Fruit fly (Drosophila melanogaster) whole organism, embryonic: ENCODE results near the gene CheB38b.

Experiments
- CG3995 ChIP-seq: fragments of 200-800 bp; sonication (Bioruptor generic); optimal IDR thresholded peaks from 3 replicates; lab custom pipeline; 2016; ENCODE audit warnings: missing biosample characterization, missing genetic modification characterization
- CG9932 ChIP-seq: fragments of 200-800 bp; sonication (Bioruptor generic); IDR thresholded peaks from 2 replicates; pipeline ENCODE4 v1.3.6; 2022; ENCODE audit warnings: missing biosample characterization, missing genetic modification characterization
- Hmr ChIP-seq: fragments of 200-800 bp; sonication (Bioruptor generic); optimal IDR thresholded peaks from 3 replicates; lab custom pipeline; 2017; ENCODE audit warnings: mild to moderate bottlenecking, missing biosample characterization, missing genetic modification reagents, missing genetic modification characterization
- dmrt11E ChIP-seq: fragments of 200-800 bp; sonication (Bioruptor generic); optimal IDR thresholded peaks from 3 replicates; lab custom pipeline; 2018; ENCODE audit warnings: missing biosample characterization, mild to moderate bottlenecking, missing genetic modification characterization, moderate library complexity
- kah ChIP-seq: fragments of 200-800 bp; sonication (Bioruptor generic); optimal IDR thresholded peaks from 2 replicates; lab custom pipeline; 2018; ENCODE audit warnings: missing biosample characterization, mild to moderate bottlenecking, missing genetic modification characterization
- lmd ChIP-seq: fragments of 200-800 bp; sonication (Bioruptor generic); IDR thresholded peaks from 2 replicates; pipeline ENCODE4 v1.3.6; 2022; ENCODE audit warnings: missing biosample characterization, missing genetic modification characterization
- sd ChIP-seq: fragments of 200-800 bp; sonication (Bioruptor generic); optimal IDR thresholded peaks from 3 replicates; lab custom pipeline; 2018; ENCODE audit warnings: missing biosample characterization, mild to moderate bottlenecking, missing genetic modification characterization, moderate library complexity
- tup ChIP-seq: fragments of 200-800 bp; sonication (Bioruptor generic); optimal IDR thresholded peaks from 2 replicates; lab custom pipeline; 2016; ENCODE audit warnings: missing biosample characterization, mild to moderate bottlenecking, missing genetic modification characterization, moderate library complexity

DNA sequence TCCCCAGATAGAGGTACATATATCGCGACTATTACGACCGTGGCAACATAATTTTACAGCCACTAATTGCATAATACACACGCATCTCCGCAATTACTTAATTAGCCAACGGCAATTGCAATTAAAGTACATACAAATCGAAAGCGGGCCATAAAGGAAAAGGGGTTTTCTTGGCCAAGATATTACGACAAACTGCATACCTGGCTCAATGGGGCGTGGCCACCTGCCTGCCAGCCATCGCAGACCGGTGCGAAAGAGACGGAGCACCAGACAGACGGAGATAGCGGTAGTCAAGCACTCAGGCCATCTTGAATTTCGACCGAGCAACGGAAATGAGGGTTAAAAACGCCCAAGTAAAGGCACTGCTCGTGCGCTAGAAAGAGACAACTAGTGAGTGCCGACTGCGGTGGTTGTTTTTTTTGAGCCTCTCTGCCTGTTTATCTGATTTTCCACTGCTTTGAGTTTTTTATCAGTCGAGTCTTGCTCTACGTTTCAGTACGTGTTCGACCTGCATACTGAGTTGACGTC lies 46.8 kb downstream of the CheB38b start, which contains the start of gene cad:
- TF ChIP-seq dmrt11E (tag; lab: Kevin White, UChicago): no peak
- TF ChIP-seq kah: no peak
- TF ChIP-seq CG3995: no peak
- peak; percentile 48 for TF ChIP-seq Hmr (GFP tag; lab: Kevin White, UChicago)
- no peak for TF ChIP-seq tup (GFP tag; lab: Kevin White, UChicago)
- no peak for TF ChIP-seq lmd (GFP tag; lab: Robert Waterston, UW)
- no peak for TF ChIP-seq CG9932 (GFP tag; lab: Robert Waterston, UW)
- TF ChIP-seq sd (tag; lab: Kevin White, UChicago): peak; percentile 59
